Fruit fly (Drosophila melanogaster) S2 (cell line): ENCODE data around the gene CCHa1.

Experiments
- CG8478 ChIP-seq: fragments of >200 bp; optimal IDR thresholded peaks from 2 replicates; lab custom pipeline; 2018
- CTCF ChIP-seq, 2 experiments: fragments of >200 bp; optimal IDR thresholded peaks; 2 replicates each; lab custom pipeline; 2018

DNA sequence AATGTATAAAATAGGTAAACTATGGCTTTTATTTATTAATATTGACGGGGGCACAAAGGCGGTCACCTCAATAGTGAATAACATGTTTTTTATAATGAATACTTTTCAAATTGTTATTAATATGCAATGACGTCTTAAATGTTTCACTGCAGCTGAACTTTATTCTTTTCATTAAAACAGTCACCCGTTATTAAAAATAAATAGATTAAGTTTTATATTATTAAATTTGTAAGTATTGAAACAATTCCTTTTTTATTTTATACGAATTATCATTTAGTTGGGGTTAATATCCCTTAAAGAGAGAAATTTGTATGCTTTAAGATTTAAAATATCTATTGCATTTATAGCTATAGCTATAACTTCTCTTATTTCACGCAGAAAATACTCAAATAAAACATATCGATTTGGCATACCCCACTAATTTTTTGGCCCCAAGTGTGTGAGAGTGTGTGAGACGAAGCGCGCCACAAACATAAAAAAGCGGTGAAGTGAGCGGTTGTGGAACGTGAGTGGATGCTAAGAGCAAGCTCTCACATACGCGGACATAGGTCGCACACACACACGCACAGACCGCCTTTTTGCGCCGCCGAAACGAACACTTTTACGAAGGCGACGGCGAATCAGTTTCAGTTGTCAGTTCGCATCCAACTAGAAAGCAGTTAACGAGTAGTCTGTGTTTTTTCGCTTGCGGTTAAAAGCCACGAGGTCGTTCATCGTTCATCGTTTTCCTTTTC is 40.1 kb downstream of the CCHa1 start, which contains the start of gene foxo:
- TF ChIP-seq CG8478 (no peak), CTCF (optimal IDR thresholded peaks at IDR 0.05; lab: Kevin White, UChicago) (no peak)
